Fruit fly (Drosophila melanogaster) whole organism, embryonic: ENCODE results near the gene Roc1b.
A peak's percentile ranks its signal among the peaks of the same experiment; 100 is the strongest.

Source experiments
- Awh ChIP-seq: fragments of 200-800 bp; sonication (Bioruptor generic); IDR thresholded peaks from 2 replicates; pipeline ENCODE4, ENCODE4 v1.3.6; 2022; ENCODE audit warnings: missing biosample characterization, missing genetic modification characterization
- BEAF-32 ChIP-seq: fragments of 200-800 bp; sonication (Bioruptor generic); optimal IDR thresholded peaks from 3 replicates; lab custom pipeline; 2017; ENCODE audit warnings: missing biosample characterization, missing genetic modification characterization, mild to moderate bottlenecking, moderate library complexity, missing genetic modification reagents
- CG11504 ChIP-seq: fragments of 200-800 bp; sonication (Bioruptor generic); optimal IDR thresholded peaks from 3 replicates; lab custom pipeline; 2019; ENCODE audit warnings: missing biosample characterization, mild to moderate bottlenecking, missing genetic modification characterization, moderate library complexity
- CG1233 ChIP-seq: fragments of 200-800 bp; sonication (Bioruptor generic); optimal IDR thresholded peaks from 4 replicates; lab custom pipeline; 2018; ENCODE audit warnings: missing biosample characterization, mild to moderate bottlenecking, missing genetic modification characterization
- CG12391 ChIP-seq: fragments of 200-800 bp; sonication (Bioruptor generic); optimal IDR thresholded peaks from 3 replicates; lab custom pipeline; 2018; ENCODE audit warnings: missing biosample characterization, mild to moderate bottlenecking, missing genetic modification characterization, moderate library complexity
- CG13296 ChIP-seq: fragments of 200-800 bp; sonication (Bioruptor generic); optimal IDR thresholded peaks from 3 replicates; lab custom pipeline; 2018; ENCODE audit warnings: missing biosample characterization, mild to moderate bottlenecking, missing genetic modification characterization
- CG13424 ChIP-seq: fragments of 200-800 bp; sonication (Bioruptor generic); optimal IDR thresholded peaks from 2 replicates; lab custom pipeline; 2019; ENCODE audit warnings: missing biosample characterization, mild to moderate bottlenecking, missing genetic modification characterization, moderate library complexity
- CG1529 ChIP-seq: fragments of 200-800 bp; sonication (Bioruptor generic); optimal IDR thresholded peaks from 3 replicates; lab custom pipeline; 2018; ENCODE audit warnings: missing biosample characterization, missing genetic modification characterization
- CG1602 ChIP-seq: fragments of 200-800 bp; sonication (Bioruptor generic); optimal IDR thresholded peaks from 3 replicates; lab custom pipeline; 2016; ENCODE audit warnings: missing biosample characterization, missing genetic modification characterization
- CG17328 ChIP-seq: fragments of 200-800 bp; sonication (Bioruptor generic); IDR thresholded peaks from 2 replicates; pipeline ENCODE4 v1.3.6; 2022; ENCODE audit warnings: missing biosample characterization, missing genetic modification characterization
- CG2875 ChIP-seq: fragments of 200-800 bp; sonication (Bioruptor generic); optimal IDR thresholded peaks from 2 replicates; lab custom pipeline; 2017; ENCODE audit warnings: missing biosample characterization, mild to moderate bottlenecking, missing genetic modification characterization, missing genetic modification reagents
- CG32767 ChIP-seq: fragments of 200-800 bp; sonication (Bioruptor generic); IDR thresholded peaks from 2 replicates; pipeline ENCODE4 v1.3.6; 2022; ENCODE audit warnings: missing biosample characterization, missing genetic modification characterization
- CG4328 ChIP-seq: fragments of 200-800 bp; sonication (Bioruptor generic); optimal IDR thresholded peaks from 3 replicates; lab custom pipeline; 2017; ENCODE audit warnings: missing biosample characterization, missing genetic modification reagents, missing genetic modification characterization
- CG5180 ChIP-seq: fragments of 200-800 bp; sonication (Bioruptor generic); optimal IDR thresholded peaks from 3 replicates; lab custom pipeline; 2017; ENCODE audit warnings: missing biosample characterization, missing genetic modification characterization, mild to moderate bottlenecking, moderate library complexity, missing genetic modification reagents
- CG9609 ChIP-seq: fragments of 200-800 bp; sonication (Bioruptor generic); optimal IDR thresholded peaks from 3 replicates; lab custom pipeline; 2016; ENCODE audit warnings: missing biosample characterization, missing genetic modification characterization
- CG9797 ChIP-seq: fragments of 200-800 bp; sonication (Bioruptor generic); optimal IDR thresholded peaks from 3 replicates; lab custom pipeline; 2018; ENCODE audit warnings: missing biosample characterization, mild to moderate bottlenecking, missing genetic modification characterization
- CoRest ChIP-seq: fragments of 200-800 bp; sonication (Bioruptor generic); optimal IDR thresholded peaks from 3 replicates; lab custom pipeline; 2018; ENCODE audit warnings: missing biosample characterization, mild to moderate bottlenecking, missing genetic modification characterization, moderate library complexity
- Elba2 ChIP-seq: fragments of 200-800 bp; sonication (Bioruptor generic); optimal IDR thresholded peaks from 3 replicates; lab custom pipeline; 2016; ENCODE audit warnings: missing biosample characterization, missing genetic modification characterization
- Ets65A ChIP-seq: fragments of 200-800 bp; sonication (Bioruptor generic); peaks from one replicate; lab custom pipeline; 2016; ENCODE audit warnings: missing biosample characterization, missing genetic modification characterization
- Jarid2 ChIP-seq: fragments of 200-800 bp; sonication (Bioruptor generic); optimal IDR thresholded peaks from 3 replicates; lab custom pipeline; 2017; ENCODE audit warnings: mild to moderate bottlenecking, missing biosample characterization, missing genetic modification reagents, missing genetic modification characterization
- Mrtf ChIP-seq: fragments of 200-800 bp; sonication (Bioruptor generic); IDR thresholded peaks from 3 replicates; pipeline ENCODE4 v1.3.6; 2022; ENCODE audit warnings: missing biosample characterization, missing genetic modification characterization
- Pdp1 ChIP-seq, 2 experiments: fragments of 200-800 bp; sonication (Bioruptor generic); optimal IDR thresholded peaks; 3 replicates each; lab custom pipeline; 2016; ENCODE audit warnings: missing biosample characterization in 2 of 2, missing genetic modification characterization in 2 of 2, mild to moderate bottlenecking in 1 of 2, moderate library complexity in 1 of 2
- amos ChIP-seq: fragments of 200-800 bp; sonication (Bioruptor generic); IDR thresholded peaks from 2 replicates; pipeline ENCODE4 v1.3.6; 2022; ENCODE audit warnings: missing biosample characterization, missing genetic modification characterization; ENCODE audit not compliant: partially characterized antibody
- bsh ChIP-seq, 2 experiments: fragments of 200-800 bp; sonication (Bioruptor generic); optimal IDR thresholded peaks; 2 replicates each; lab custom pipeline; 2017 to 2018; ENCODE audit warnings: mild to moderate bottlenecking in 2 of 2, missing biosample characterization in 2 of 2, missing genetic modification characterization in 2 of 2, moderate library complexity in 1 of 2
- cg ChIP-seq: fragments of 200-800 bp; sonication (Bioruptor generic); optimal IDR thresholded peaks from 3 replicates; lab custom pipeline; 2019; ENCODE audit warnings: missing biosample characterization, mild to moderate bottlenecking, missing genetic modification characterization, moderate library complexity
- chinmo ChIP-seq: fragments of 200-800 bp; sonication (Bioruptor generic); IDR thresholded peaks from 4 replicates; pipeline ENCODE4 v1.3.6; 2022; ENCODE audit warnings: missing biosample characterization, missing genetic modification characterization; ENCODE audit not compliant: partially characterized antibody
- dmrt99B ChIP-seq: fragments of 200-800 bp; sonication (Bioruptor generic); optimal IDR thresholded peaks from 2 replicates; lab custom pipeline; 2018; ENCODE audit warnings: missing biosample characterization, mild to moderate bottlenecking, missing genetic modification characterization, moderate library complexity
- ewg ChIP-seq: fragments of 200-800 bp; sonication (Bioruptor generic); optimal IDR thresholded peaks from 3 replicates; lab custom pipeline; 2017; ENCODE audit warnings: mild to moderate bottlenecking, missing biosample characterization, missing genetic modification reagents, missing genetic modification characterization
- fd96Cb ChIP-seq: fragments of 200-800 bp; sonication (Bioruptor generic); optimal IDR thresholded peaks from 2 replicates; lab custom pipeline; 2018; ENCODE audit warnings: missing biosample characterization, mild to moderate bottlenecking, missing genetic modification characterization, moderate library complexity
- fu2 ChIP-seq: fragments of 200-800 bp; sonication (Bioruptor generic); optimal IDR thresholded peaks from 2 replicates; lab custom pipeline; 2016; ENCODE audit warnings: missing biosample characterization, missing genetic modification characterization
- gfzf ChIP-seq: fragments of 200-800 bp; sonication (Bioruptor generic); optimal IDR thresholded peaks from 2 replicates; lab custom pipeline; 2016; ENCODE audit warnings: missing biosample characterization, mild to moderate bottlenecking, missing genetic modification characterization, moderate library complexity
- grn ChIP-seq: fragments of 200-800 bp; sonication (Bioruptor generic); optimal IDR thresholded peaks from 3 replicates; lab custom pipeline; 2017; ENCODE audit warnings: missing biosample characterization, missing genetic modification characterization
- hbn ChIP-seq: fragments of 200-800 bp; sonication (Bioruptor generic); IDR thresholded peaks from 2 replicates; pipeline ENCODE4 v1.3.6; 2022; ENCODE audit warnings: missing biosample characterization, missing genetic modification characterization; ENCODE audit not compliant: partially characterized antibody
- her ChIP-seq: fragments of 200-800 bp; sonication (Bioruptor generic); optimal IDR thresholded peaks from 2 replicates; lab custom pipeline; 2016; ENCODE audit warnings: missing biosample characterization, missing genetic modification characterization
- kni ChIP-seq: fragments of 200-800 bp; sonication (Bioruptor generic); optimal IDR thresholded peaks from 3 replicates; lab custom pipeline; 2017; ENCODE audit warnings: mild to moderate bottlenecking, missing biosample characterization, missing genetic modification reagents, missing genetic modification characterization
- nom ChIP-seq: fragments of 200-800 bp; sonication (Bioruptor generic); optimal IDR thresholded peaks from 2 replicates; lab custom pipeline; 2017; ENCODE audit warnings: missing biosample characterization, missing genetic modification characterization, mild to moderate bottlenecking, moderate library complexity, missing genetic modification reagents
- phol ChIP-seq: fragments of 200-800 bp; sonication (Bioruptor generic); optimal IDR thresholded peaks from 3 replicates; lab custom pipeline; 2018; ENCODE audit warnings: missing biosample characterization, mild to moderate bottlenecking, missing genetic modification characterization, moderate library complexity
- pzg ChIP-seq: fragments of 200-800 bp; sonication (Bioruptor generic); optimal IDR thresholded peaks from 3 replicates; lab custom pipeline; 2018; ENCODE audit warnings: missing biosample characterization, mild to moderate bottlenecking, missing genetic modification characterization, moderate library complexity
- sqz ChIP-seq: fragments of 200-800 bp; sonication (Bioruptor generic); optimal IDR thresholded peaks from 3 replicates; lab custom pipeline; 2018; ENCODE audit warnings: missing biosample characterization, mild to moderate bottlenecking, missing genetic modification characterization
- twi ChIP-seq: fragments of 200-800 bp; optimal IDR thresholded peaks from 2 replicates; lab custom pipeline; 2019; ENCODE audit warnings: missing biosample characterization, mild to moderate bottlenecking, missing genetic modification characterization, moderate library complexity
- unc-4 ChIP-seq: fragments of 200-800 bp; sonication (Bioruptor generic); IDR thresholded peaks from 2 replicates; pipeline ENCODE4 v1.3.6; 2022; ENCODE audit warnings: missing biosample characterization, missing genetic modification characterization; ENCODE audit not compliant: partially characterized antibody
- zen2 ChIP-seq: fragments of 200-800 bp; sonication (Bioruptor generic); IDR thresholded peaks from 3 replicates; pipeline ENCODE4 v1.3.6; 2022; ENCODE audit warnings: missing biosample characterization, missing genetic modification characterization; ENCODE audit not compliant: partially characterized antibody

Gene Roc1b

dm6 chr3L:380886-381546 lies 23.2 kb downstream of the Roc1b start (continued):
- TF ChIP-seq CG13296 (GFP tag; lab: Kevin White, UChicago): no peak
- no peak for TF ChIP-seq CG5180 (GFP tag; lab: Kevin White, UChicago)
- TF ChIP-seq Pdp1 (GFP tag; optimal IDR thresholded peaks at IDR 0.05; lab: Kevin White, UChicago): peak in 1 of 2 experiments; percentile 74
- no peak for TF ChIP-seq gfzf (GFP tag; lab: Kevin White, UChicago)
- peak; percentile 39 for TF ChIP-seq CG1233 (GFP tag; lab: Kevin White, UChicago)
- peak; percentile 21 for TF ChIP-seq CG1602
- TF ChIP-seq her (GFP tag; lab: Kevin White, UChicago): no peak
- peak; percentile 68 for TF ChIP-seq sqz (GFP tag; lab: Kevin White, UChicago)
- TF ChIP-seq CG32767: no peak
- no peak for TF ChIP-seq zen2 (GFP tag; lab: Robert Waterston, UW)
- TF ChIP-seq Mrtf (GFP tag; lab: Robert Waterston, UW): no peak
- no peak for TF ChIP-seq CG4328 (GFP tag; lab: Kevin White, UChicago)
- TF ChIP-seq, all 482 proteins: peak for 63

DNA sequence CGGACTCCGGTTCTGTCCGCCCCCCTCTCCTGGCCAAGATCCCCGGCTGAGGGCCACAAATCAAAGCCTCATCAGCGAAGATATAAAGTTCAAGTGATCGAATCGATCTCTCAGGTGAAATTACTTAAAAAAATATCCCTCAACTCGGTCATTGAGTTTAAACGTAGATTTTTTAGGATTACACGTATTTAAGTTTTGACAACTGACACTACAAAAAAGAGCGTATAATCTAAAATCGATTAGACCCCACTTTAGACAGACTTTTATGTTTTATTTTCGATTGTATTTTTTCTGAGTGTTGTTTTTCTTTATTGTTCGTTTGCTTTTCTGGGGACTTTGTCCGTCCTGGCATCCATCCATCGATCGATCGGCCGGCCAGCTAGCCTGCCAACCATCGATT lies 27.3 kb downstream of the Roc1b start:
- TF ChIP-seq zen2 (GFP tag; lab: Robert Waterston, UW): no peak
- TF ChIP-seq nom (GFP tag; lab: Kevin White, UChicago): peak; percentile 28

DNA sequence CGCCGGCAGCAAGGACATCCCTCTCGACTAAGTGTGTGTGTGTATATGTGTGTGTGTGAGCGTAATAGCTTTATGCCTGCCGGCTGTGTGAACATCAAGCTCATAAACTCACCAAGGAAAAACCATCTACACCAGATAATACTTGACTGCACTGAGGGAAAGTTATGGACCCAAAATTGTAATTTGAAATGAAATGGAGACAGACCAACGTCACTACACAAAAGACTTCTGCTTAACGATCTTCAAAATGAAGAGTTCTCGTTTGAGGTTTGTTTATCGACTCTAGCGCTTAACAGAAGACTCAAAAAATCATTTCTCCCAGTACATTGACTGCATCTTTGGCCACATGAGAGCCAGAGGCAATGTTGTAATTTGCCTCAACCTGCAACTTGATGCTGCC lies 30.3 kb downstream of the Roc1b start:
- TF ChIP-seq Ets65A: peak; percentile 75
- TF ChIP-seq CG17328 (GFP tag; lab: Robert Waterston, UW): no peak
- TF ChIP-seq bsh (GFP tag; optimal IDR thresholded peaks at IDR 0.05; lab: Kevin White, UChicago): peak in 1 of 2 experiments; percentile 1
- no peak for TF ChIP-seq grn (GFP tag; lab: Kevin White, UChicago)
- TF ChIP-seq CG9609 (GFP tag; lab: Kevin White, UChicago): no peak
- TF ChIP-seq, all 482 proteins: peak for 2

DNA sequence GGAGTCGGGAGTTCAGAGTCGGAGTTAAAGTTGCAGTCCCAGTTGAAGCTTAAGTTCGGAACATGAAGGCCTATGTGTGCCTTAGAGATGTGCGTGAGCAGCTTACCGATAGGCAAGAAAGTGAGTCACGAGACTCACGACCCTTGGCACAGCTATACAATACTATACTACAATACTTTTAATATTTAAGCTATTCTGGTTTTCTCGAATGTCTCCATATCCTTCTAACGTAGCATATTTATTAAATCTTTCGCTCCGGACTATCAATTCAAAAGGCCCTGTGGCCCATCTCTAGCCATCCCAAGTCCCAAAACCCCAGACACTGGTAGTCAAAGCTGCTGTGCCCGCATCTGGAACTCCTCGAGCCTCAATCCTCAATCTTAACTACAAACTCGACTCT lies 32.4 kb downstream of the Roc1b start:
- TF ChIP-seq hbn (GFP tag; lab: Robert Waterston, UW): peak; percentile 37; the same call in 1 of the 2 replicates
- TF ChIP-seq CG9797 (GFP tag; lab: Kevin White, UChicago): no peak
- no peak for TF ChIP-seq CoRest
- no peak for TF ChIP-seq bsh (GFP tag; optimal IDR thresholded peaks at IDR 0.05; lab: Kevin White, UChicago)
- no peak for TF ChIP-seq kni (GFP tag; lab: Kevin White, UChicago)
- TF ChIP-seq cg: no peak
- no peak for TF ChIP-seq Elba2 (GFP tag; lab: Kevin White, UChicago)
- TF ChIP-seq ewg (GFP tag; lab: Kevin White, UChicago): no peak
- TF ChIP-seq amos (GFP tag; lab: Robert Waterston, UW): peak; percentile 41; the same call in 1 of the 2 replicates
- TF ChIP-seq twi (tag; lab: Kevin White, UChicago): no peak
- TF ChIP-seq dmrt99B: peak; percentile 17
- no peak for TF ChIP-seq CG2875 (GFP tag; lab: Kevin White, UChicago)
- no peak for TF ChIP-seq CG13424 (tag; lab: Kevin White, UChicago)
- TF ChIP-seq fu2 (GFP tag; lab: Kevin White, UChicago): no peak
- TF ChIP-seq CG11504 (tag; lab: Kevin White, UChicago): no peak
- TF ChIP-seq fd96Cb (tag; lab: Kevin White, UChicago): no peak
- no peak for TF ChIP-seq CG12391 (tag; lab: Kevin White, UChicago)
- peak; percentile 39 for TF ChIP-seq BEAF-32 (GFP tag; lab: Kevin White, UChicago)
- 0 out of 2 replicates have a peak, but pooled peaks have one; percentile 14 for TF ChIP-seq Awh
- TF ChIP-seq phol (tag; lab: Kevin White, UChicago): peak; percentile 26
- peak; percentile 42; the same call in 1 of the 2 replicates for TF ChIP-seq unc-4 (GFP tag; lab: Robert Waterston, UW)
- TF ChIP-seq pzg (GFP tag; lab: Kevin White, UChicago): no peak
- no peak for TF ChIP-seq Jarid2 (GFP tag; lab: Kevin White, UChicago)
- 0 out of 4 replicates have a peak, but pooled peaks have one; percentile 30 for TF ChIP-seq chinmo (GFP tag; lab: Robert Waterston, UW)
- no peak for TF ChIP-seq CG1529 (GFP tag; lab: Kevin White, UChicago)
